Fruit fly (Drosophila melanogaster): ENCODE measurements around the gene betaTub97EF.

Gene betaTub97EF

dm6 chr3R:27925000-27925970 lies 62.9 kb downstream of the betaTub97EF start, which contains the start of gene mino:
Gene mino, plus strand, starts transcription at chr3R:27925191.
- TF ChIP-seq CG17801 (GFP tag; optimal IDR thresholded peaks at IDR 0.05; ENCODE audit: partially characterized antibody), result peak; percentile 49

DNA sequence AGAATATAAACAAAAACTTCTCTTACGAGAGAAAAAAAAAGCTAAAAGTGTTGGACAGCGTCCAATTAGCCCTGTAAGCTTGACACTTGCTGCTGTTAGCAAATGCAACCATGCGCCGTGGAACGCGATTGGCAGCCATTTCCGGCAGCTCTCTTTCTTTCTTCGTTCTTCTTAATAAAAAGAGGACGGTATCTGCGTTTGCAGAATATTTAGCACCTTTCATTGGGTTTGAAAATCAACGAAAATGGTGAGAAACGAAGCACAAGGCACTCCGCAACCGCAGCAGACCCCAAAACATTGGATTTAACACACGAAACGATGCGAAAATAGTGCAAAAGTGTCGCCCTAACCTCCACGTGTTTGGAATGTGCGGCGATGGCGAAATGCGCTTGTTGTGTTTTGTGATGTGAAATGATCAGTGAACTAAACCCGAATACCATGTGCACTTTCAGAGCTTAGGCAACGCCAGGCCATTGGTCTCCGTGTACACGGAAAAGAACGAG lies 65.5 kb downstream of the betaTub97EF start, which contains the start of gene RpL4:
Gene RpL4 (plus strand): TSS at position 149 of the 503 bp plus-strand sequence.
- peak; percentile 44 for TF ChIP-seq CG17801 (GFP tag; optimal IDR thresholded peaks at IDR 0.05; ENCODE audit: partially characterized antibody)

- no peak for TF ChIP-seq CG17801 (GFP tag; optimal IDR thresholded peaks at IDR 0.05; ENCODE audit: partially characterized antibody)
Observed at dm6 chr3R:27921982-27922672, 66.1 kb downstream of the betaTub97EF start, which contains the start of gene BCAS2. Gene BCAS2, minus strand, starts transcription at chr3R:27922356.

DNA sequence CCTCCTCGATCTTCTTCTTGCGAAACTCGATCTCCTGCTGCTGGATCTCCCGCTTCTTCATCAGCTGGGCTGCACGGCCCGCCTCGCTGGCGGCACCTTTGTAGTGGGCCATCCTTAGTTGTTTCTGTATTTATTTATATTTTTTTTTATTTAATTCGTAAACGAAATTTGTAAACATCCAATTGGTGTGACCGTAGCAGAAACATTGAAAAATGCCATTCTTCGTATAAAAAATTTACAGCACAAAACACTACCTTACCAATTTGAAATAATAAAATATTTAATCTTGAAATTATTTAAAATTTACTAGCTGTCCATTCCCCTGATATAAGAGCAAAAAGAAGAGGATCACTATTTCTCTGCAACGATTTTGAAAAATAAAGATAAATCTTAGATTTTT lies 67.3 kb downstream of the betaTub97EF start, which contains the start of gene CG12259:
Gene CG12259 (minus strand): TSS at position 207 of the 400 bp plus-strand sequence.
- no peak for TF ChIP-seq CG17801 (GFP tag; optimal IDR thresholded peaks at IDR 0.05; ENCODE audit: partially characterized antibody)

DNA sequence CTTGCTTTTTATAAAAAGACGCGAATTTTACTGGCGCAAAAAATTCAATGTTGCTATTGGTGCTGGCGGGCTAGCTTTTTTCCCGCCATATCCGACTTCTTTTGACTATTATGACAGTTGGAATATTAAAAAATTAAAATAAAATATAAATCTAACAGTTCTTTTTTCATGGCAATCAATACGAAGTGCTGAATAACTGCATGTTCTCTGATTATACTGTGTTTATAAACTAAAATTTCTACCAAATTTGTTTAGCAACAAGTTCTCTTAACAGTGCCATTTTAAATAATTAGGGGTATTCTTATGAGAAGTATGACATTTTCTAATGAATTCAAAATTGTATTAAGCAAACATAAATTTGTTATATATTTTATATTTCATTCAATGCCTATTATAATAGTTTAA lies 68.8 kb downstream of the betaTub97EF start, which contains the start of gene Boh1:
Gene Boh1 (minus strand): TSS at position 76 of the 405 bp plus-strand sequence.
- TF ChIP-seq CG17801 (GFP tag; optimal IDR thresholded peaks at IDR 0.05; ENCODE audit: partially characterized antibody), result peak; percentile 56
